Worm (Caenorhabditis elegans) whole organism, L3 larva: ENCODE measurements around the gene F55D1.1.

Experiments used
- aly-2 ChIP-seq: fragments of 150-350 bp; optimal IDR thresholded peaks from 2 replicates; lab custom pipeline; 2014; ENCODE audit warnings: missing biosample characterization, missing genetic modification characterization
- ama-1 ChIP-seq: fragments of 150-350 bp; optimal IDR thresholded peaks from 2 replicates; lab custom pipeline; 2018
- daf-12 ChIP-seq: fragments of 150-350 bp; optimal IDR thresholded peaks from 2 replicates; lab custom pipeline; 2014; ENCODE audit warnings: missing biosample characterization, missing genetic modification reagents, missing genetic modification characterization
- egl-27 ChIP-seq: sonication (generic microtip); optimal IDR thresholded peaks from 4 replicates; lab custom pipeline; 2017; ENCODE audit warnings: missing biosample characterization, missing genetic modification reagents, missing genetic modification characterization
- hmg-11 ChIP-seq: sonication (generic microtip); optimal IDR thresholded peaks from 2 replicates; lab custom pipeline; 2016; ENCODE audit warnings: missing genetic modification characterization, missing compliant biosample characterization
- lin-15B ChIP-seq: fragments of 150-350 bp; optimal IDR thresholded peaks from 2 replicates; lab custom pipeline; 2014; ENCODE audit warnings: missing biosample characterization, missing genetic modification characterization
- lsy-12 ChIP-seq: sonication (generic microtip); optimal IDR thresholded peaks from 2 replicates; lab custom pipeline; 2016; ENCODE audit warnings: mild to moderate bottlenecking, missing genetic modification characterization, missing compliant biosample characterization
- nhr-23 ChIP-seq: fragments of 150-350 bp; optimal IDR thresholded peaks from 2 replicates; lab custom pipeline; 2014; ENCODE audit warnings: missing biosample characterization, missing genetic modification reagents, missing genetic modification characterization
- nhr-25 ChIP-seq: sonication (generic microtip); optimal IDR thresholded peaks from 2 replicates; lab custom pipeline; 2017; ENCODE audit warnings: missing biosample characterization, missing genetic modification characterization
- pha-4 ChIP-seq: fragments of 150-350 bp; optimal IDR thresholded peaks from 2 replicates; lab custom pipeline; 2014; ENCODE audit warnings: missing biosample characterization, missing genetic modification reagents, missing genetic modification characterization
- snpc-4 ChIP-seq: fragments of 150-350 bp; optimal IDR thresholded peaks from 2 replicates; lab custom pipeline; 2014; ENCODE audit warnings: missing biosample characterization, missing genetic modification characterization
- ztf-11 ChIP-seq: fragments of 150-350 bp; optimal IDR thresholded peaks from 2 replicates; lab custom pipeline; 2014; ENCODE audit warnings: missing biosample characterization, missing genetic modification characterization
- ztf-4 ChIP-seq: fragments of 150-350 bp; optimal IDR thresholded peaks from 2 replicates; lab custom pipeline; 2014; ENCODE audit warnings: missing biosample characterization, missing genetic modification characterization

The F55D1.1 gene

ce11 chrX:5538416-5538815 is 48.8 kb downstream of the F55D1.1 start, which contains the start of gene lgx-1:
lgx-1 (minus strand) TSS chrX:5538516.
- TF ChIP-seq aly-2 (tag; lab: Kevin White, UChicago) (no peak), ztf-4 (tag; lab: Kevin White, UChicago) (no peak), lsy-12 (tag; lab: Kevin White, UChicago) (no peak), nhr-25 (no peak), ama-1 (no peak), ztf-11 (tag; lab: Kevin White, UChicago) (no peak), snpc-4 (tag; lab: Kevin White, UChicago) (no peak), hmg-11 (tag; lab: Kevin White, UChicago) (no peak), pha-4 (no peak), egl-27 (tag; lab: Kevin White, UChicago) (no peak), lin-15B (tag; lab: Kevin White, UChicago) (no peak), daf-12 (tag; lab: Kevin White, UChicago) (no peak), nhr-23 (tag; lab: Kevin White, UChicago) (no peak)
